Fruit fly (Drosophila melanogaster) ovary, adult (tissue): ENCODE measurements around the gene Adsl.
"Not testable (repeated sequence)": the region's sequence is repeated elsewhere in the genome, so short reads cannot be mapped to it uniquely, and the experiment has no call there.

Source experiments
- CG17801 ChIP-seq: fragments of 200-800 bp; optimal IDR thresholded peaks from 2 replicates; lab custom pipeline; 2019; ENCODE audit warnings: missing biosample characterization, mild to moderate bottlenecking, missing genetic modification characterization, moderate library complexity; ENCODE audit not compliant: partially characterized antibody

Adsl gene

dm6 chr3R:17008675-17009022 lies 12.3 kb downstream of the Adsl start:
- no peak for TF ChIP-seq CG17801

dm6 chr3R:17008018-17008674 lies 12.8 kb downstream of the Adsl start, which contains the start of gene CG8907:
Gene CG8907 (plus strand): TSS chr3R:17008269.
- TF ChIP-seq CG17801: no peak

- no peak for TF ChIP-seq CG17801
These were observed 13.6 kb downstream of the Adsl start for dm6 chr3R:17007336-17007735.

- TF ChIP-seq CG17801: no peak
These were observed 17.5 kb downstream of the Adsl start for dm6 chr3R:17003468-17003867.

dm6 chr3R:17002218-17003110 lies 18.5 kb downstream of the Adsl start, which contains the start of the genes Sf3a1 and Irc:
Gene Sf3a1 (minus strand): TSS chr3R:17002355.
Gene Irc (plus strand): TSS chr3R:17002875.
- TF ChIP-seq CG17801: no peak

- no peak for TF ChIP-seq CG17801
These were observed 24.6 kb downstream of the Adsl start, which contains the start of the genes EMC2A and CG3534 for dm6 chr3R:16996059-16996959. Gene EMC2A (minus strand): TSS chr3R:16996071. Gene CG3534 (plus strand): TSS chr3R:16996446.

dm6 chr3R:16992716-16993115 lies 28.2 kb downstream of the Adsl start, which contains the start of gene CG31274:
Gene CG31274 (plus strand): TSS chr3R:16993016.
- TF ChIP-seq CG17801: not testable (repeated sequence)

dm6 chr3R:16991781-16992180 lies 29.1 kb downstream of the Adsl start, which contains the start of gene EMC2B:
Gene EMC2B (minus strand): TSS chr3R:16991878.
- no peak for TF ChIP-seq CG17801

dm6 chr3R:16988514-16988913 lies 32.4 kb downstream of the Adsl start, which contains the start of gene MESK4:
Gene MESK4 (plus strand): TSS chr3R:16988814.
- TF ChIP-seq CG17801: not testable (repeated sequence)

dm6 chr3R:16987924-16988298 lies 33.0 kb downstream of the Adsl start:
- TF ChIP-seq CG17801: no peak

- peak; percentile 2 for TF ChIP-seq CG17801
These were observed 33.5 kb downstream of the Adsl start, which contains the start of gene CG18622 for dm6 chr3R:16987220-16987923. Gene CG18622 (minus strand): TSS chr3R:16987732.

dm6 chr3R:16986181-16987074 lies 34.5 kb downstream of the Adsl start:
- TF ChIP-seq CG17801: peak; percentile 91

dm6 chr3R:16985547-16985946 lies 35.4 kb downstream of the Adsl start:
- TF ChIP-seq CG17801: no peak

- no peak for TF ChIP-seq CG17801
These were observed 36.7 kb downstream of the Adsl start for dm6 chr3R:16984221-16984620.
